Worm (Caenorhabditis elegans): ENCODE measurements around the gene nhx-5.
A peak's percentile ranks its signal among the peaks of the same experiment; 100 is the strongest.

Gene nhx-5

ce11 chrX:10597554-10598191 is 20.9 kb downstream of the nhx-5 start (continued):
- peak in 1 of 2 experiments; percentile 63 for TF ChIP-seq ztf-11 (tag; optimal IDR thresholded peaks at IDR 0.05)
- no peak for TF ChIP-seq pag-3 (tag; optimal IDR thresholded peaks at IDR 0.05; ENCODE audit: borderline replicate concordance, insufficient read depth)
- TF ChIP-seq ceh-63 (GFP tag; optimal IDR thresholded peaks at IDR 0.05), result no peak
- TF ChIP-seq lin-39 (tag; optimal IDR thresholded peaks at IDR 0.05), result no peak
- peak; percentile 15 for TF ChIP-seq mep-1 (tag; optimal IDR thresholded peaks at IDR 0.05)
- TF ChIP-seq lin-14 (GFP tag; optimal IDR thresholded peaks at IDR 0.05), result peak; percentile 71
- TF ChIP-seq ets-5 (GFP tag; IDR thresholded peaks at IDR 0.05), result no peak
- TF ChIP-seq swsn-7 (tag; optimal IDR thresholded peaks at IDR 0.05), result peak; percentile 42
- TF ChIP-seq ceh-8 (GFP tag; optimal IDR thresholded peaks at IDR 0.05), result peak; percentile 14
- TF ChIP-seq tlp-1 (tag; optimal IDR thresholded peaks at IDR 0.05), result no peak
- no peak for TF ChIP-seq fkh-10 (GFP tag; optimal IDR thresholded peaks at IDR 0.05)
- no peak; the same call in 1 of the 2 replicates for TF ChIP-seq isw-1 (GFP tag; IDR thresholded peaks at IDR 0.05)
- TF ChIP-seq nhr-12 (tag; optimal IDR thresholded peaks at IDR 0.05), result no peak
- TF ChIP-seq tbx-2 (tag; optimal IDR thresholded peaks at IDR 0.05), result peak; percentile 48
- TF ChIP-seq F16B12.6 (tag; optimal IDR thresholded peaks at IDR 0.05), result no peak
- TF ChIP-seq fkh-8 (tag; optimal IDR thresholded peaks at IDR 0.05), result no peak
- TF ChIP-seq skn-1 (tag; optimal IDR thresholded peaks at IDR 0.05), result no peak
- no peak for TF ChIP-seq zip-4 (GFP tag; optimal IDR thresholded peaks at IDR 0.05)
- TF ChIP-seq snu-23 (GFP tag; optimal IDR thresholded peaks at IDR 0.05), result peak; percentile 39
- no peak for TF ChIP-seq C34B4.2 (tag; optimal IDR thresholded peaks at IDR 0.05)

- TF ChIP-seq efl-1 (optimal IDR thresholded peaks at IDR 0.05) (no peak), efl-1 (GFP tag; optimal IDR thresholded peaks at IDR 0.05 in 1 of 2) (peak in 1 of 2 experiments; percentile 28), nhr-28 (tag; optimal IDR thresholded peaks at IDR 0.05) (no peak), nhr-20 (tag; optimal IDR thresholded peaks at IDR 0.05) (peak; percentile 56), mab-9 (GFP tag; IDR thresholded peaks at IDR 0.05) (0 out of 2 replicates have a peak, but pooled peaks have one; percentile 37), lin-39 (tag; optimal IDR thresholded peaks at IDR 0.05) (no peak), nhr-71 (tag; optimal IDR thresholded peaks at IDR 0.05) (peak; percentile 38), vab-15 (tag; optimal IDR thresholded peaks at IDR 0.05) (no peak), elt-3 (tag; optimal IDR thresholded peaks at IDR 0.05) (peak in 4 of 6 experiments; percentile 18 to 63 (median 40)), skn-1 (tag; optimal IDR thresholded peaks at IDR 0.05) (peak; percentile 21), ces-1 (GFP tag; optimal IDR thresholded peaks at IDR 0.05) (no peak), ztf-4 (tag; optimal IDR thresholded peaks at IDR 0.05) (no peak), tbx-2 (tag; optimal IDR thresholded peaks at IDR 0.05) (peak; percentile 34), nhr-90 (tag; optimal IDR thresholded peaks at IDR 0.05; ENCODE audit: poor library complexity) (peak; percentile 12), ceh-8 (GFP tag; optimal IDR thresholded peaks at IDR 0.05) (no peak), snu-23 (GFP tag; optimal IDR thresholded peaks at IDR 0.05) (peak; percentile 27), nhr-85 (tag) (peak; percentile 90), unc-86 (tag; optimal IDR thresholded peaks at IDR 0.05) (no peak), swsn-7 (tag; optimal IDR thresholded peaks at IDR 0.05) (no peak), pag-3 (tag; optimal IDR thresholded peaks at IDR 0.05; ENCODE audit: borderline replicate concordance, insufficient read depth) (no peak), ceh-88 (GFP tag; IDR thresholded peaks at IDR 0.05) (no peak), ets-5 (GFP tag; IDR thresholded peaks at IDR 0.05) (no peak), blmp-1 (tag; optimal IDR thresholded peaks at IDR 0.05) (peak; percentile 37), unc-130 (tag; optimal IDR thresholded peaks at IDR 0.05) (peak; percentile 40), hpl-2 (GFP tag; optimal IDR thresholded peaks at IDR 0.05) (no peak), grh-1 (GFP tag; IDR thresholded peaks at IDR 0.05) (peak; percentile 25; the same call in 1 of the 2 replicates), sptf-1 (tag; optimal IDR thresholded peaks at IDR 0.05) (no peak), ama-1 (optimal IDR thresholded peaks at IDR 0.05) (no peak), aly-2 (tag; optimal IDR thresholded peaks at IDR 0.05) (no peak), nhr-11 (tag; optimal IDR thresholded peaks at IDR 0.05) (no peak), ceh-63 (GFP tag; optimal IDR thresholded peaks at IDR 0.05) (no peak), mdl-1 (tag; optimal IDR thresholded peaks at IDR 0.05) (no peak), mef-2 (tag; optimal IDR thresholded peaks at IDR 0.05) (no peak), pax-3 (tag; optimal IDR thresholded peaks at IDR 0.05) (no peak), unc-62 (GFP tag; optimal IDR thresholded peaks at IDR 0.05) (no peak), lsy-2 (tag; optimal IDR thresholded peaks at IDR 0.05) (peak in 1 of 2 experiments; percentile 33), nhr-47 (tag; optimal IDR thresholded peaks at IDR 0.05) (peak; percentile 7), elt-2 (tag; optimal IDR thresholded peaks at IDR 0.05) (no peak), dsc-1 (tag; optimal IDR thresholded peaks at IDR 0.05) (peak; percentile 83), C34B4.2 (tag; optimal IDR thresholded peaks at IDR 0.05) (no peak)
These were observed 23.0 kb downstream of the nhx-5 start for ce11 chrX:10599719-10600155.
